Fruit fly (Drosophila melanogaster): ENCODE measurements around the gene Faf2.
A peak's percentile ranks its signal among the peaks of the same experiment; 100 is the strongest.

The Faf2 gene

dm6 chr2L:18693877-18694723 lies 14.4 kb downstream of the Faf2 start (continued):
- TF ChIP-seq Dll (GFP tag; IDR thresholded peaks at IDR 0.05; ENCODE audit: partially characterized antibody) (no peak), E2f1 (GFP tag; IDR thresholded peaks at IDR 0.05) (peak; percentile 55), trh (GFP tag; optimal IDR thresholded peaks at IDR 0.05) (no peak), CG15601 (tag; optimal IDR thresholded peaks at IDR 0.05) (no peak), otp (GFP tag; IDR thresholded peaks at IDR 0.05) (no peak; the same call in 2 of the 3 replicates), CG15514 (GFP tag; optimal IDR thresholded peaks at IDR 0.05) (peak; percentile 38), grau (tag; optimal IDR thresholded peaks at IDR 0.05) (peak; percentile 46), exex (tag; optimal IDR thresholded peaks at IDR 0.05) (peak; percentile 25), CG7786 (GFP tag; optimal IDR thresholded peaks at IDR 0.05) (peak; percentile 20), Oli (tag; optimal IDR thresholded peaks at IDR 0.05) (peak; percentile 8), CG13624 (GFP tag; optimal IDR thresholded peaks at IDR 0.05) (peak; percentile 90), E2f2 (GFP tag; IDR thresholded peaks at IDR 0.05) (peak; percentile 73; the same call in 1 of the 2 replicates), wdn (GFP tag; IDR thresholded peaks at IDR 0.05) (0 out of 2 replicates have a peak, but pooled peaks have one; percentile 29), slbo (GFP tag; IDR thresholded peaks at IDR 0.05) (peak; percentile 73), esg (GFP tag; conservative IDR thresholded peaks at IDR 0.05) (peak; percentile 51), Hmx (GFP tag; optimal IDR thresholded peaks at IDR 0.05) (no peak), BtbVII (GFP tag; optimal IDR thresholded peaks at IDR 0.05) (peak; percentile 27), twi (tag; optimal IDR thresholded peaks at IDR 0.05) (no peak), gcm2 (GFP tag; optimal IDR thresholded peaks at IDR 0.05) (peak; percentile 37), Nf-YA (GFP tag; IDR thresholded peaks at IDR 0.05) (peak; percentile 79), ham (GFP tag; IDR thresholded peaks at IDR 0.05) (no peak), CG6689 (GFP tag; IDR thresholded peaks at IDR 0.05) (peak; percentile 69), CG11398 (GFP tag; optimal IDR thresholded peaks at IDR 0.05) (peak; percentile 19), Six4 (GFP tag; optimal IDR thresholded peaks at IDR 0.05) (no peak), Dbx (GFP tag; IDR thresholded peaks at IDR 0.05) (peak; percentile 72; the same call in 2 of the 3 replicates), Camta (GFP tag; optimal IDR thresholded peaks at IDR 0.05) (peak; percentile 56), pho (GFP tag; optimal IDR thresholded peaks at IDR 0.05) (peak; percentile 15), CG7556 (GFP tag; optimal IDR thresholded peaks at IDR 0.05) (peak; percentile 70), dati (GFP tag; IDR thresholded peaks at IDR 0.05) (no peak), br (optimal IDR thresholded peaks at IDR 0.05) (no peak), shn (GFP tag; optimal IDR thresholded peaks at IDR 0.05) (peak; percentile 71), CG30403 (GFP tag; optimal IDR thresholded peaks at IDR 0.05) (peak; percentile 59), Mad (GFP tag; optimal IDR thresholded peaks at IDR 0.05) (no peak), CG2712 (tag; optimal IDR thresholded peaks at IDR 0.05) (peak; percentile 56), Ets65A (GFP tag) (peak; percentile 89), Meics (GFP tag; optimal IDR thresholded peaks at IDR 0.05) (peak; percentile 63), cato (GFP tag; optimal IDR thresholded peaks at IDR 0.05; ENCODE audit: borderline replicate concordance) (peak; percentile 2), pzg (GFP tag; optimal IDR thresholded peaks at IDR 0.05) (no peak), Ptx1 (GFP tag; IDR thresholded peaks at IDR 0.05) (peak; percentile 63), onecut (GFP tag; IDR thresholded peaks at IDR 0.05) (peak; percentile 24; the same call in 1 of the 2 replicates), CG8924 (tag; optimal IDR thresholded peaks at IDR 0.05) (peak; percentile 60), CG32767 (GFP tag; IDR thresholded peaks at IDR 0.05) (no peak), p53 (GFP tag; optimal IDR thresholded peaks at IDR 0.05) (no peak), knrl (GFP tag; IDR thresholded peaks at IDR 0.05; ENCODE audit: partially characterized antibody) (peak; percentile 32; the same call in 1 of the 3 replicates), CG2120 (GFP tag; optimal IDR thresholded peaks at IDR 0.05) (peak; percentile 65), Asciz (GFP tag; optimal IDR thresholded peaks at IDR 0.05) (no peak), Dip3 (GFP tag; optimal IDR thresholded peaks at IDR 0.05) (peak; percentile 61), yki (optimal IDR thresholded peaks at IDR 0.05) (no peak), CG7963 (GFP tag; IDR thresholded peaks at IDR 0.05; ENCODE audit: partially characterized antibody) (no peak), Deaf1 (tag; optimal IDR thresholded peaks at IDR 0.05) (peak; percentile 26)
